4 worm cellular contexts compared by ENCODE assay signal in the genomic region with DNA sequence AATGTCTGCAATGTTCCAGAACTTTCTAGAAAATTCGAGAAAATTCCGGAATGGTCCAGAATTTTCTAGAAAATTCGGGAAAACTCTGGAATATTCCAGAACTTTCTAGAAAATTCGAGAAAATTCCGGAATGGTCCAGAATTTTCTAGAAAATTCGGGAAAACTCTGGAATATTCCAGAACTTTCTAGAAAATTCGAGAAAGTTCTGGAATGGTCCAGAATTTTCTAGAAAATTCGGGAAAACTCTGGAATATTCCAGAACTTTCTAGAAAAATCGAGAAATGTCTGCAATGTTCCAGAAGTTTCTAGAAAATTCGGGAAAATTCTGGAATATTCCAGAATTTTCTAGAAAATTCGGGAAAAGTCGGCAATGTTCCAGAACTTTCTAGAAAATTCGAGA.
TF ChIP-seq lines count a peak whose summit lies in the region.
"Not testable (repeated sequence)": the region's sequence is repeated elsewhere in the genome, so short reads cannot be mapped to it uniquely, and the experiment has no call there.

No protein-coding gene starts in this region.

TF ChIP-seq in whole organism, L4 larva, 104 proteins besides CTCF, POLR2A, EP300 and RAD21:
- TF ChIP-seq pha-4 (GFP tag; IDR thresholded peaks at IDR 0.05; lab: Robert Waterston, UW): 0 out of 2 replicates have a peak, but pooled peaks have one; percentile 27
- TF ChIP-seq pha-4 (tag; optimal IDR thresholded peaks at IDR 0.05; lab: Kevin White, UChicago): not testable (repeated sequence)
- 0 out of 2 replicates have a peak, but pooled peaks have one; percentile 24 for TF ChIP-seq lin-1 (GFP tag; IDR thresholded peaks at IDR 0.05; lab: Robert Waterston, UW)
- TF ChIP-seq Y48G9A.11 (GFP tag; IDR thresholded peaks at IDR 0.05; lab: Robert Waterston, UW): 0 out of 2 replicates have a peak, but pooled peaks have one; percentile 11

TF ChIP-seq in whole organism, early embryonic, 17 proteins besides CTCF, POLR2A, EP300 and RAD21:
- 0 out of 2 replicates have a peak, but pooled peaks have one; percentile 47 for TF ChIP-seq pes-1 (GFP tag; IDR thresholded peaks at IDR 0.05; lab: Robert Waterston, UW)

TF ChIP-seq in whole organism, midembryonic, 9 proteins besides CTCF, POLR2A, EP300 and RAD21:
- TF ChIP-seq flt-1 (GFP tag; IDR thresholded peaks at IDR 0.05; lab: Robert Waterston, UW): peak; percentile 75; the same call in 1 of the 2 replicates
TF ChIP-seq in whole organism, midembryonic: peak in this region for 1; not testable (repeated sequence) for 8.

TF ChIP-seq in whole organism, young adult, 124 proteins besides CTCF, POLR2A, EP300 and RAD21:
- TF ChIP-seq Y56A3A.18 (GFP tag; IDR thresholded peaks at IDR 0.05; lab: Robert Waterston, UW) (peak; percentile 76; the same call in 1 of the 2 replicates), dox-1 (GFP tag; IDR thresholded peaks at IDR 0.05; lab: Robert Waterston, UW) (peak; percentile 96), rcor-1 (GFP tag; IDR thresholded peaks at IDR 0.05; lab: Robert Waterston, UW) (peak; percentile 60), nfyb-1 (GFP tag; IDR thresholded peaks at IDR 0.05; lab: Robert Waterston, UW) (0 out of 2 replicates have a peak, but pooled peaks have one; percentile 40), madf-6 (GFP tag; IDR thresholded peaks at IDR 0.05; lab: Robert Waterston, UW) (peak; percentile 67), ceh-40 (GFP tag; IDR thresholded peaks at IDR 0.05; lab: Robert Waterston, UW) (0 out of 2 replicates have a peak, but pooled peaks have one; percentile 56), madf-3 (GFP tag; IDR thresholded peaks at IDR 0.05; lab: Robert Waterston, UW) (peak; percentile 82), attf-6 (GFP tag; IDR thresholded peaks at IDR 0.05; lab: Robert Waterston, UW) (peak; percentile 66), F33H1.4 (GFP tag; IDR thresholded peaks at IDR 0.05; lab: Robert Waterston, UW) (peak; percentile 29; the same call in 1 of the 2 replicates), F39B2.1 (GFP tag; IDR thresholded peaks at IDR 0.05; lab: Robert Waterston, UW) (0 out of 2 replicates have a peak, but pooled peaks have one; percentile 68), B0019.2 (GFP tag; conservative IDR thresholded peaks at IDR 0.05; lab: Robert Waterston, UW) (0 out of 2 replicates have a peak, but pooled peaks have one; percentile 55), ekl-4 (GFP tag; IDR thresholded peaks at IDR 0.05; lab: Robert Waterston, UW) (peak; percentile 77), egl-44 (GFP tag; IDR thresholded peaks at IDR 0.05; lab: Robert Waterston, UW) (peak; percentile 62; the same call in 1 of the 2 replicates), pbrm-1 (GFP tag; IDR thresholded peaks at IDR 0.05; lab: Robert Waterston, UW) (peak; percentile 69), D2030.7 (GFP tag; IDR thresholded peaks at IDR 0.05; lab: Robert Waterston, UW) (peak; percentile 59; the same call in 1 of the 2 replicates), hsf-1 (GFP tag; IDR thresholded peaks at IDR 0.05; lab: Robert Waterston, UW) (peak; percentile 99), egrh-3 (GFP tag; IDR thresholded peaks at IDR 0.05; lab: Robert Waterston, UW) (peak; percentile 66), ceh-100 (GFP tag; IDR thresholded peaks at IDR 0.05; lab: Robert Waterston, UW) (peak; percentile 47; the same call in 1 of the 2 replicates), Y95B8A.8 (GFP tag; IDR thresholded peaks at IDR 0.05; lab: Robert Waterston, UW) (peak; percentile 22; the same call in 1 of the 2 replicates), ceh-91 (GFP tag; IDR thresholded peaks at IDR 0.05; lab: Robert Waterston, UW) (peak; percentile 12; the same call in 1 of the 2 replicates)
